Fruit fly (Drosophila melanogaster): ENCODE results near the gene Spg7.
A peak's percentile ranks its signal among the peaks of the same experiment; 100 is the strongest.

Gene Spg7

dm6 chrX:2703693-2704092 is 5.7 kb upstream of the Spg7 start, which contains the start of gene Ugalt (continued):
- TF ChIP-seq bcd (GFP tag; optimal IDR thresholded peaks at IDR 0.05): peak; percentile 100
- peak; percentile 100 for TF ChIP-seq seq (GFP tag; IDR thresholded peaks at IDR 0.05)
- TF ChIP-seq fd96Cb (tag; optimal IDR thresholded peaks at IDR 0.05): peak; percentile 100
- TF ChIP-seq org-1 (GFP tag; optimal IDR thresholded peaks at IDR 0.05): peak; percentile 100
- peak; percentile 100 for TF ChIP-seq stc (GFP tag; IDR thresholded peaks at IDR 0.05)
- no peak for TF ChIP-seq yki (optimal IDR thresholded peaks at IDR 0.05)
- TF ChIP-seq pnt (GFP tag; optimal IDR thresholded peaks at IDR 0.05): peak; percentile 100
- TF ChIP-seq CG15011 (GFP tag; optimal IDR thresholded peaks at IDR 0.05): peak; percentile 100
- peak; percentile 99 for TF ChIP-seq CG10274 (GFP tag; optimal IDR thresholded peaks at IDR 0.05)
- TF ChIP-seq Dp (GFP tag; optimal IDR thresholded peaks at IDR 0.05): peak; percentile 68
- peak; percentile 100 for TF ChIP-seq Gug (GFP tag; IDR thresholded peaks at IDR 0.05)
- TF ChIP-seq esg (GFP tag; conservative IDR thresholded peaks at IDR 0.05): peak; percentile 100
- no peak for TF ChIP-seq pita (GFP tag; optimal IDR thresholded peaks at IDR 0.05)
- peak; percentile 100 for TF ChIP-seq NC2α (GFP tag; optimal IDR thresholded peaks at IDR 0.05)
- peak; percentile 99 for TF ChIP-seq lbe (GFP tag; optimal IDR thresholded peaks at IDR 0.05)
- TF ChIP-seq CG12299 (tag; optimal IDR thresholded peaks at IDR 0.05): peak; percentile 100
- peak; percentile 100 for TF ChIP-seq Atf6 (GFP tag; IDR thresholded peaks at IDR 0.05)
- TF ChIP-seq emc (GFP tag; optimal IDR thresholded peaks at IDR 0.05): peak; percentile 100
- TF ChIP-seq nerfin-2 (GFP tag; IDR thresholded peaks at IDR 0.05; ENCODE audit: partially characterized antibody): 0 out of 2 replicates have a peak, but pooled peaks have one; percentile 27
- TF ChIP-seq Oaz (GFP tag; IDR thresholded peaks at IDR 0.05): peak; percentile 100
- TF ChIP-seq salm (tag; optimal IDR thresholded peaks at IDR 0.05): peak; percentile 100
- TF ChIP-seq Lim3 (GFP tag; IDR thresholded peaks at IDR 0.05): peak; percentile 100
- peak; percentile 100 for TF ChIP-seq NfI (GFP tag; optimal IDR thresholded peaks at IDR 0.05)
- peak; percentile 100 for TF ChIP-seq Doc2 (GFP tag; IDR thresholded peaks at IDR 0.05)
- peak; percentile 100 for TF ChIP-seq p53 (GFP tag; optimal IDR thresholded peaks at IDR 0.05)
- peak; percentile 51 for TF ChIP-seq bbx (GFP tag; IDR thresholded peaks at IDR 0.05; ENCODE audit: partially characterized antibody)
- TF ChIP-seq Camta (GFP tag; optimal IDR thresholded peaks at IDR 0.05): peak; percentile 100
- TF ChIP-seq CG7839 (tag; optimal IDR thresholded peaks at IDR 0.05): peak; percentile 100
- peak; percentile 100 for TF ChIP-seq aop (GFP tag; IDR thresholded peaks at IDR 0.05)
- TF ChIP-seq sqz (GFP tag; optimal IDR thresholded peaks at IDR 0.05): peak; percentile 100
- peak; percentile 100 for TF ChIP-seq phol (tag; optimal IDR thresholded peaks at IDR 0.05)
- no peak for TF ChIP-seq Tbp (GFP tag; optimal IDR thresholded peaks at IDR 0.05)
- peak; percentile 100 for TF ChIP-seq CG10959 (GFP tag; IDR thresholded peaks at IDR 0.05)
- TF ChIP-seq YL-1 (GFP tag; optimal IDR thresholded peaks at IDR 0.05): peak; percentile 100
- TF ChIP-seq psq (GFP tag; optimal IDR thresholded peaks at IDR 0.05): peak; percentile 99
- peak; percentile 89 for TF ChIP-seq pzg (GFP tag; optimal IDR thresholded peaks at IDR 0.05)
- peak; percentile 100 for TF ChIP-seq ems (GFP tag; optimal IDR thresholded peaks at IDR 0.05)

dm6 chrX:2693786-2694185 is 4.2 kb downstream of the Spg7 start, which contains the start of gene dyw:
Gene dyw (minus strand): TSS chrX:2693886.
- TF ChIP-seq slp2 (GFP tag; optimal IDR thresholded peaks at IDR 0.05) (no peak), Rfx (GFP tag; IDR thresholded peaks at IDR 0.05) (no peak), bbx (GFP tag; IDR thresholded peaks at IDR 0.05; ENCODE audit: partially characterized antibody) (no peak), CG13424 (tag; optimal IDR thresholded peaks at IDR 0.05) (no peak), ssp (GFP tag; IDR thresholded peaks at IDR 0.05) (no peak), grau (tag; optimal IDR thresholded peaks at IDR 0.05) (no peak), CG8290 (GFP tag; optimal IDR thresholded peaks at IDR 0.05) (no peak), CG8290 (tag; optimal IDR thresholded peaks at IDR 0.05) (no peak), luna (GFP tag; optimal IDR thresholded peaks at IDR 0.05) (no peak), klu (GFP tag; IDR thresholded peaks at IDR 0.05) (no peak), Max (GFP tag; optimal IDR thresholded peaks at IDR 0.05) (no peak), scrt (GFP tag; optimal IDR thresholded peaks at IDR 0.05) (no peak), Sox100B (GFP tag; optimal IDR thresholded peaks at IDR 0.05) (no peak), CG11456 (GFP tag; IDR thresholded peaks at IDR 0.05) (no peak), Mrtf (GFP tag; IDR thresholded peaks at IDR 0.05) (no peak), CG32767 (GFP tag; IDR thresholded peaks at IDR 0.05) (no peak), CG14050 (GFP tag; IDR thresholded peaks at IDR 0.05) (no peak), CG17612 (GFP tag; IDR thresholded peaks at IDR 0.05) (no peak), CG13775 (GFP tag; optimal IDR thresholded peaks at IDR 0.05) (no peak)

All from whole organism, embryonic.